Fruit fly (Drosophila melanogaster): ENCODE measurements around the gene OXA1L.

OXA1L gene

dm6 chr3L:10893156-10893784 lies 7.0 kb upstream of the OXA1L start (continued):
- TF ChIP-seq cato (GFP tag; optimal IDR thresholded peaks at IDR 0.05; ENCODE audit: borderline replicate concordance) (no peak), CG2889 (GFP tag; IDR thresholded peaks at IDR 0.05) (no peak), Asciz (GFP tag; optimal IDR thresholded peaks at IDR 0.05) (peak; percentile 15), HHEX (GFP tag; optimal IDR thresholded peaks at IDR 0.05) (no peak), CG9876 (GFP tag; optimal IDR thresholded peaks at IDR 0.05) (no peak), E2f1 (GFP tag; IDR thresholded peaks at IDR 0.05) (peak; percentile 16; the same call in 1 of the 2 replicates), kah (GFP tag; optimal IDR thresholded peaks at IDR 0.05) (no peak), ind (GFP tag; optimal IDR thresholded peaks at IDR 0.05) (peak; percentile 30), Drgx (GFP tag; IDR thresholded peaks at IDR 0.05) (no peak), Ssrp (tag; optimal IDR thresholded peaks at IDR 0.05) (peak; percentile 52), CG8478 (optimal IDR thresholded peaks at IDR 0.05) (no peak), CG9727 (GFP tag; optimal IDR thresholded peaks at IDR 0.05) (peak; percentile 44), Bgb (GFP tag; IDR thresholded peaks at IDR 0.05; ENCODE audit: partially characterized antibody) (0 out of 2 replicates have a peak, but pooled peaks have one; percentile 19), CG2712 (tag; optimal IDR thresholded peaks at IDR 0.05) (peak; percentile 73), z (GFP tag; IDR thresholded peaks at IDR 0.05) (no peak), tll (GFP tag; optimal IDR thresholded peaks at IDR 0.05) (no peak), trem (tag; optimal IDR thresholded peaks at IDR 0.05) (no peak), mld (GFP tag; IDR thresholded peaks at IDR 0.05; ENCODE audit: partially characterized antibody) (no peak), Antp (GFP tag; optimal IDR thresholded peaks at IDR 0.05) (no peak), CG1024 (GFP tag; IDR thresholded peaks at IDR 0.05) (no peak), CG31224 (GFP tag; IDR thresholded peaks at IDR 0.05) (no peak), gcm (GFP tag; optimal IDR thresholded peaks at IDR 0.05) (peak; percentile 73), CG6175 (GFP tag; IDR thresholded peaks at IDR 0.05) (no peak), Hey (tag; optimal IDR thresholded peaks at IDR 0.05) (no peak), br (optimal IDR thresholded peaks at IDR 0.05) (no peak), CG13894 (tag; optimal IDR thresholded peaks at IDR 0.05) (peak; percentile 68), CG16813 (GFP tag; IDR thresholded peaks at IDR 0.05; ENCODE audit: partially characterized antibody) (no peak), ara (GFP tag; IDR thresholded peaks at IDR 0.05) (no peak), CG17359 (tag; optimal IDR thresholded peaks at IDR 0.05) (peak; percentile 25), p53 (GFP tag; optimal IDR thresholded peaks at IDR 0.05) (no peak), CG2875 (GFP tag; optimal IDR thresholded peaks at IDR 0.05) (peak; percentile 7), CG4328 (GFP tag; optimal IDR thresholded peaks at IDR 0.05) (no peak), CG1832 (GFP tag; optimal IDR thresholded peaks at IDR 0.05) (no peak), pros (GFP tag; optimal IDR thresholded peaks at IDR 0.05) (no peak), Pdp1 (GFP tag; optimal IDR thresholded peaks at IDR 0.05) (no peak), hb (GFP tag; IDR thresholded peaks at IDR 0.05; ENCODE audit: partially characterized antibody) (no peak), CG18476 (GFP tag; optimal IDR thresholded peaks at IDR 0.05) (no peak), CG43689 (GFP tag; IDR thresholded peaks at IDR 0.05) (no peak), gro (GFP tag; optimal IDR thresholded peaks at IDR 0.05) (no peak), CkIIα-i1 (GFP tag; IDR thresholded peaks at IDR 0.05) (no peak), Lhr (GFP tag; optimal IDR thresholded peaks at IDR 0.05) (no peak), yki (optimal IDR thresholded peaks at IDR 0.05) (no peak), psq (GFP tag; optimal IDR thresholded peaks at IDR 0.05) (no peak), ERR (GFP tag; optimal IDR thresholded peaks at IDR 0.05) (no peak), CG3726 (GFP tag; IDR thresholded peaks at IDR 0.05) (no peak)
